Worm (Caenorhabditis elegans) whole organism, L2 larva: ENCODE results near the gene bca-2.
A peak's percentile ranks its signal among the peaks of the same experiment; 100 is the strongest.
"Not testable (repeated sequence)": the region's sequence is repeated elsewhere in the genome, so short reads cannot be mapped to it uniquely, and the experiment has no call there.

Source experiments
- F13H6.1 ChIP-seq: sonication (generic microtip); optimal IDR thresholded peaks from 2 replicates; lab custom pipeline; 2016; ENCODE audit warnings: missing genetic modification characterization, missing compliant biosample characterization
- Y55F3AM.14 ChIP-seq: fragments of 200-800 bp; sonication (Bioruptor generic); optimal IDR thresholded peaks from 2 replicates; lab custom pipeline; 2018; ENCODE audit warnings: mild to moderate bottlenecking, missing genetic modification characterization, missing compliant biosample characterization
- ZK546.5 ChIP-seq: sonication (generic microtip); optimal IDR thresholded peaks from 2 replicates; lab custom pipeline; 2017; ENCODE audit warnings: missing biosample characterization, missing genetic modification characterization
- alr-1 ChIP-seq: fragments of 150-350 bp; optimal IDR thresholded peaks from 2 replicates; lab custom pipeline; 2014; ENCODE audit warnings: missing biosample characterization, missing genetic modification characterization
- aly-2 ChIP-seq: fragments of 150-350 bp; optimal IDR thresholded peaks from 2 replicates; lab custom pipeline; 2014; ENCODE audit warnings: missing biosample characterization, missing genetic modification characterization
- ama-1 ChIP-seq: fragments of 150-350 bp; optimal IDR thresholded peaks from 2 replicates; lab custom pipeline; 2018; ENCODE audit warnings: inconsistent platforms
- blmp-1 ChIP-seq: sonication (generic microtip); optimal IDR thresholded peaks from 2 replicates; lab custom pipeline; 2017; ENCODE audit warnings: missing genetic modification characterization, mild to moderate bottlenecking, missing compliant biosample characterization, antibody characterized with exemption, moderate library complexity; ENCODE audit not compliant: insufficient read depth
- ceh-16 ChIP-seq: fragments of 150-350 bp; optimal IDR thresholded peaks from 2 replicates; lab custom pipeline; 2014; ENCODE audit warnings: missing biosample characterization, missing genetic modification characterization
- ceh-82 ChIP-seq: fragments of 150-350 bp; optimal IDR thresholded peaks from 2 replicates; lab custom pipeline; 2014; ENCODE audit warnings: missing biosample characterization, missing genetic modification characterization
- crh-2 ChIP-seq: sonication (generic microtip); optimal IDR thresholded peaks from 2 replicates; lab custom pipeline; 2017; ENCODE audit warnings: missing biosample characterization, missing genetic modification characterization
- dmd-4 ChIP-seq: sonication (generic microtip); optimal IDR thresholded peaks from 2 replicates; lab custom pipeline; 2017; ENCODE audit warnings: missing biosample characterization, missing genetic modification characterization
- egl-27 ChIP-seq: sonication (generic microtip); optimal IDR thresholded peaks from 3 replicates; lab custom pipeline; 2017; ENCODE audit warnings: missing biosample characterization, missing genetic modification reagents, missing genetic modification characterization
- fos-1 ChIP-seq: fragments of 150-350 bp; optimal IDR thresholded peaks from 2 replicates; lab custom pipeline; 2014; ENCODE audit warnings: missing biosample characterization, missing genetic modification characterization
- gmeb-1 ChIP-seq: fragments of 150-350 bp; optimal IDR thresholded peaks from 2 replicates; lab custom pipeline; 2014; ENCODE audit warnings: missing biosample characterization, missing genetic modification characterization
- lin-11 ChIP-seq: fragments of 150-350 bp; sonication (generic microtip); optimal IDR thresholded peaks from 2 replicates; lab custom pipeline; 2014; ENCODE audit warnings: missing biosample characterization, missing genetic modification characterization, inconsistent platforms, mixed read lengths
- lsy-2 ChIP-seq, 2 experiments: fragments of 150-350 bp in 1 of 2; sonication (generic microtip) in 1 of 2; optimal IDR thresholded peaks; 2 replicates each; lab custom pipeline; 2014 to 2017; ENCODE audit warnings: missing biosample characterization in 2 of 2, missing genetic modification characterization in 2 of 2
- mab-5 ChIP-seq: fragments of 150-350 bp; optimal IDR thresholded peaks from 2 replicates; lab custom pipeline; 2014; ENCODE audit warnings: missing biosample characterization, missing genetic modification characterization
- nhr-10 ChIP-seq: sonication (generic microtip); optimal IDR thresholded peaks from 2 replicates; lab custom pipeline; 2017; ENCODE audit warnings: missing biosample characterization, missing genetic modification characterization
- nhr-11 ChIP-seq: fragments of 150-350 bp; optimal IDR thresholded peaks from 2 replicates; lab custom pipeline; 2014; ENCODE audit warnings: missing biosample characterization, missing genetic modification characterization
- nhr-129 ChIP-seq: fragments of 150-350 bp; optimal IDR thresholded peaks from 2 replicates; lab custom pipeline; 2014; ENCODE audit warnings: missing biosample characterization, missing genetic modification characterization
- nhr-21 ChIP-seq: fragments of 150-350 bp; optimal IDR thresholded peaks from 2 replicates; lab custom pipeline; 2014; ENCODE audit warnings: missing biosample characterization, missing genetic modification characterization
- nhr-237 ChIP-seq: fragments of 150-350 bp; optimal IDR thresholded peaks from 2 replicates; lab custom pipeline; 2014; ENCODE audit warnings: missing biosample characterization, missing genetic modification characterization
- nhr-25 ChIP-seq: fragments of 150-350 bp; sonication (generic microtip); optimal IDR thresholded peaks from 3 replicates; lab custom pipeline; 2014; ENCODE audit warnings: missing biosample characterization, missing genetic modification characterization
- peb-1 ChIP-seq: fragments of 150-350 bp; optimal IDR thresholded peaks from 2 replicates; lab custom pipeline; 2014; ENCODE audit warnings: missing biosample characterization, missing genetic modification characterization
- sem-4 ChIP-seq: fragments of 150-350 bp; optimal IDR thresholded peaks from 2 replicates; lab custom pipeline; 2014; ENCODE audit warnings: missing biosample characterization, missing genetic modification reagents, missing genetic modification characterization
- skn-1 ChIP-seq: sonication (generic microtip); optimal IDR thresholded peaks from 2 replicates; lab custom pipeline; 2017; ENCODE audit warnings: missing biosample characterization, missing genetic modification characterization
- sma-3 ChIP-seq: sonication (generic microtip); optimal IDR thresholded peaks from 2 replicates; lab custom pipeline; 2016; ENCODE audit warnings: missing genetic modification reagents, missing genetic modification characterization, missing compliant biosample characterization
- snpc-4 ChIP-seq: fragments of 150-350 bp; optimal IDR thresholded peaks from 2 replicates; lab custom pipeline; 2014; ENCODE audit warnings: missing biosample characterization, missing genetic modification characterization
- unc-55 ChIP-seq: fragments of 150-350 bp; sonication (generic microtip); optimal IDR thresholded peaks from 3 replicates; lab custom pipeline; 2014; ENCODE audit warnings: missing biosample characterization, missing genetic modification reagents, missing genetic modification characterization
- unc-62 ChIP-seq: fragments of 150-350 bp; optimal IDR thresholded peaks from 2 replicates; lab custom pipeline; 2014; ENCODE audit warnings: missing biosample characterization, missing genetic modification reagents, missing genetic modification characterization
- ztf-1 ChIP-seq: fragments of 200-800 bp; sonication (Bioruptor generic); conservative IDR thresholded peaks from 2 replicates; pipeline ENCODE4 v1.3.6; 2022; ENCODE audit warnings: missing genetic modification characterization, missing compliant biosample characterization
- ztf-11 ChIP-seq: sonication (generic microtip); optimal IDR thresholded peaks from 2 replicates; lab custom pipeline; 2017; ENCODE audit warnings: missing biosample characterization, missing genetic modification characterization

The bca-2 gene

ce11 chrIV:17087384-17088099 lies 12.5 kb downstream of the bca-2 start, which contains the start of the genes snx-13 and snr-1 (continued):
- TF ChIP-seq gmeb-1 (tag; lab: Kevin White, UChicago): peak; percentile 53
- no peak for TF ChIP-seq skn-1 (tag; lab: Kevin White, UChicago)
- no peak for TF ChIP-seq ztf-11 (tag; lab: Kevin White, UChicago)
- peak; percentile 63 for TF ChIP-seq ceh-82 (tag; lab: Kevin White, UChicago)
- peak; percentile 71 for TF ChIP-seq nhr-21
- peak; percentile 32 for TF ChIP-seq sem-4 (tag; lab: Kevin White, UChicago)
- TF ChIP-seq mab-5 (tag; lab: Kevin White, UChicago): no peak
- TF ChIP-seq ceh-16 (tag; lab: Kevin White, UChicago): no peak
- TF ChIP-seq nhr-237 (tag; lab: Kevin White, UChicago): no peak
- TF ChIP-seq unc-62 (GFP tag; lab: Kevin White, UChicago): no peak
- TF ChIP-seq nhr-11: no peak
- peak; percentile 41 for TF ChIP-seq Y55F3AM.14 (GFP tag; lab: Kevin White, UChicago)
- TF ChIP-seq sma-3 (GFP tag; lab: Kevin White, UChicago): peak; percentile 90
- no peak for TF ChIP-seq nhr-10 (tag; lab: Kevin White, UChicago)
- TF ChIP-seq snpc-4 (tag; lab: Kevin White, UChicago): peak; percentile 61
- TF ChIP-seq lin-11 (tag; lab: Kevin White, UChicago): peak; percentile 71
- TF ChIP-seq, all 48 proteins: peak for 21

- TF ChIP-seq sem-4 (tag; lab: Kevin White, UChicago): no peak
- TF ChIP-seq alr-1 (tag; lab: Kevin White, UChicago): no peak
- TF ChIP-seq crh-2 (tag; lab: Kevin White, UChicago): no peak
- TF ChIP-seq egl-27 (tag; lab: Kevin White, UChicago): no peak
- no peak for TF ChIP-seq nhr-129
Observed at ce11 chrIV:17084839-17085238, 15.2 kb downstream of the bca-2 start.

- no peak for TF ChIP-seq ztf-1 (GFP tag; lab: Robert Waterston, UW)
- no peak for TF ChIP-seq nhr-11
- no peak for TF ChIP-seq F13H6.1 (tag; lab: Kevin White, UChicago)
- no peak for TF ChIP-seq aly-2 (tag; lab: Kevin White, UChicago)
- peak; percentile 40 for TF ChIP-seq unc-55 (GFP tag; lab: Kevin White, UChicago)
- peak in 1 of 2 experiments; percentile 15 for TF ChIP-seq lsy-2 (tag; optimal IDR thresholded peaks at IDR 0.05; lab: Kevin White, UChicago)
Observed at ce11 chrIV:17084317-17084716, 15.7 kb downstream of the bca-2 start.

ce11 chrIV:17078649-17079048 lies 21.4 kb downstream of the bca-2 start, which contains the start of gene Y116A8C.25:
TSS of gene Y116A8C.25 (minus strand) at chrIV:17078749.
- TF ChIP-seq ceh-16 (tag; lab: Kevin White, UChicago): no peak
- no peak for TF ChIP-seq dmd-4
- TF ChIP-seq skn-1 (tag; lab: Kevin White, UChicago): no peak
- TF ChIP-seq peb-1 (tag; lab: Kevin White, UChicago): no peak
- TF ChIP-seq nhr-25: no peak
- TF ChIP-seq sma-3 (GFP tag; lab: Kevin White, UChicago): no peak
- TF ChIP-seq ama-1 (lab: Kevin White, UChicago): no peak

- TF ChIP-seq ZK546.5 (tag; lab: Kevin White, UChicago); ztf-11 (tag; lab: Kevin White, UChicago); lsy-2 (tag; optimal IDR thresholded peaks at IDR 0.05; lab: Kevin White, UChicago): not testable (repeated sequence)
Observed at ce11 chrIV:17070791-17071190, 29.3 kb downstream of the bca-2 start, which contains the start of gene Y116A8C.24. TSS of gene Y116A8C.24 (minus strand) at chrIV:17070891.

- not testable (repeated sequence) for TF ChIP-seq fos-1; blmp-1 (tag; lab: Kevin White, UChicago); unc-55 (GFP tag; lab: Kevin White, UChicago)
- TF ChIP-seq, all 48 proteins: peak for 0; not testable (repeated sequence) for 48
Observed at ce11 chrIV:17064937-17065336, 35.1 kb downstream of the bca-2 start, which contains the start of gene Y116A8C.465. TSS of gene Y116A8C.465 (plus strand) at chrIV:17065237.
